Fruit fly (Drosophila melanogaster) whole organism, embryonic: Measurements from ENCODE around the gene eIF4E5.

Experiments
- Bteb2 ChIP-seq: fragments of 200-800 bp; sonication (Bioruptor generic); optimal IDR thresholded peaks from 2 replicates; lab custom pipeline; 2016; ENCODE audit warnings: missing biosample characterization, missing genetic modification characterization
- CG10543 ChIP-seq: fragments of 200-800 bp; sonication (Bioruptor generic); optimal IDR thresholded peaks from 3 replicates; lab custom pipeline; 2017; ENCODE audit warnings: missing biosample characterization, mild to moderate bottlenecking, missing genetic modification characterization, moderate library complexity
- CG11247 ChIP-seq: fragments of 200-800 bp; sonication (Bioruptor generic); IDR thresholded peaks from 2 replicates; pipeline ENCODE4 v1.3.6; 2022; ENCODE audit warnings: missing biosample characterization, missing genetic modification characterization
- CG11695 ChIP-seq: fragments of 200-800 bp; sonication (Bioruptor generic); IDR thresholded peaks from 3 replicates; pipeline ENCODE4 v1.3.6; 2022; ENCODE audit warnings: missing biosample characterization, missing genetic modification characterization
- CG11696 ChIP-seq: fragments of 200-800 bp; sonication (Bioruptor generic); IDR thresholded peaks from 2 replicates; pipeline ENCODE4 v1.3.6; 2022; ENCODE audit warnings: missing biosample characterization, missing genetic modification characterization
- CG12942 ChIP-seq: fragments of 200-800 bp; sonication (Bioruptor generic); optimal IDR thresholded peaks from 3 replicates; lab custom pipeline; 2016; ENCODE audit warnings: missing biosample characterization, missing genetic modification characterization
- CG14014 ChIP-seq: fragments of 200-800 bp; sonication (Bioruptor generic); IDR thresholded peaks from 2 replicates; pipeline ENCODE4 v1.3.6; 2022; ENCODE audit warnings: missing biosample characterization, missing genetic modification characterization
- CG15011 ChIP-seq: fragments of 200-800 bp; sonication (Bioruptor generic); optimal IDR thresholded peaks from 3 replicates; lab custom pipeline; 2018; ENCODE audit warnings: missing biosample characterization, mild to moderate bottlenecking, missing genetic modification characterization
- CG15073 ChIP-seq: fragments of 200-800 bp; sonication (Bioruptor generic); optimal IDR thresholded peaks from 2 replicates; lab custom pipeline; 2016; ENCODE audit warnings: missing biosample characterization, missing genetic modification characterization
- CG15514 ChIP-seq: fragments of 200-800 bp; sonication (Bioruptor generic); optimal IDR thresholded peaks from 3 replicates; lab custom pipeline; 2017; ENCODE audit warnings: missing biosample characterization, missing genetic modification characterization, mild to moderate bottlenecking, moderate library complexity, missing genetic modification reagents
- CG16813 ChIP-seq: fragments of 200-800 bp; sonication (Bioruptor generic); IDR thresholded peaks from 3 replicates; pipeline ENCODE4 v1.3.6; 2022; ENCODE audit warnings: missing biosample characterization, missing genetic modification characterization; ENCODE audit not compliant: partially characterized antibody
- CG16863 ChIP-seq: fragments of 200-800 bp; sonication (Bioruptor generic); optimal IDR thresholded peaks from 3 replicates; lab custom pipeline; 2016; ENCODE audit warnings: missing biosample characterization, missing genetic modification characterization
- CG17568 ChIP-seq: fragments of 200-800 bp; sonication (Bioruptor generic); optimal IDR thresholded peaks from 2 replicates; lab custom pipeline; 2018; ENCODE audit warnings: missing biosample characterization, mild to moderate bottlenecking, missing genetic modification characterization, moderate library complexity
- CG17912 ChIP-seq: fragments of 200-800 bp; sonication (Bioruptor generic); optimal IDR thresholded peaks from 2 replicates; lab custom pipeline; 2018; ENCODE audit warnings: missing biosample characterization, mild to moderate bottlenecking, missing genetic modification characterization
- CG1832 ChIP-seq: fragments of 200-800 bp; sonication (Bioruptor generic); optimal IDR thresholded peaks from 2 replicates; lab custom pipeline; 2017; ENCODE audit warnings: missing biosample characterization, mild to moderate bottlenecking, missing genetic modification characterization, inconsistent platforms
- CG18476 ChIP-seq: fragments of 200-800 bp; sonication (Bioruptor generic); optimal IDR thresholded peaks from 2 replicates; lab custom pipeline; 2016; ENCODE audit warnings: missing biosample characterization, mild to moderate bottlenecking, missing genetic modification characterization
- CG2889 ChIP-seq: fragments of 200-800 bp; sonication (Bioruptor generic); IDR thresholded peaks from 3 replicates; pipeline ENCODE4 v1.3.6; 2022; ENCODE audit warnings: missing biosample characterization, missing genetic modification characterization
- CG30403 ChIP-seq: fragments of 200-800 bp; sonication (Bioruptor generic); optimal IDR thresholded peaks from 3 replicates; lab custom pipeline; 2016; ENCODE audit warnings: missing biosample characterization, missing genetic modification characterization
- CG31388 ChIP-seq: fragments of 200-800 bp; sonication (Bioruptor generic); optimal IDR thresholded peaks from 2 replicates; lab custom pipeline; 2016; ENCODE audit warnings: missing biosample characterization, missing genetic modification characterization
- CG3838 ChIP-seq: fragments of 200-800 bp; sonication (Bioruptor generic); optimal IDR thresholded peaks from 3 replicates; lab custom pipeline; 2016; ENCODE audit warnings: missing biosample characterization, missing genetic modification characterization
- CG4282 ChIP-seq: fragments of 200-800 bp; sonication (Bioruptor generic); optimal IDR thresholded peaks from 2 replicates; lab custom pipeline; 2016; ENCODE audit warnings: missing biosample characterization, missing genetic modification characterization
- CG4820 ChIP-seq: fragments of 200-800 bp; sonication (Bioruptor generic); optimal IDR thresholded peaks from 3 replicates; lab custom pipeline; 2016; ENCODE audit warnings: missing biosample characterization, missing genetic modification characterization
- CG6689 ChIP-seq: fragments of 200-800 bp; sonication (Bioruptor generic); IDR thresholded peaks from 2 replicates; pipeline ENCODE4 v1.3.6; 2022; ENCODE audit warnings: missing biosample characterization, missing genetic modification characterization
- CG7987 ChIP-seq: fragments of 200-800 bp; sonication (Bioruptor generic); optimal IDR thresholded peaks from 2 replicates; lab custom pipeline; 2018; ENCODE audit warnings: missing biosample characterization, mild to moderate bottlenecking, missing genetic modification characterization, moderate library complexity
- CG8765 ChIP-seq: fragments of 200-800 bp; sonication (Bioruptor generic); IDR thresholded peaks from 2 replicates; pipeline ENCODE4 v1.3.6; 2022; ENCODE audit warnings: missing biosample characterization, missing genetic modification characterization
- Deaf1 ChIP-seq: fragments of 200-800 bp; optimal IDR thresholded peaks from 3 replicates; lab custom pipeline; 2019; ENCODE audit warnings: missing biosample characterization, mild to moderate bottlenecking, missing genetic modification characterization, moderate library complexity
- Drgx ChIP-seq: fragments of 200-800 bp; sonication (Bioruptor generic); IDR thresholded peaks from 2 replicates; pipeline ENCODE4 v1.3.6; 2022; ENCODE audit warnings: missing biosample characterization, missing genetic modification characterization
- HLH4C ChIP-seq: fragments of 200-800 bp; sonication (Bioruptor generic); IDR thresholded peaks from 3 replicates; pipeline ENCODE4 v1.3.6; 2022; ENCODE audit warnings: missing biosample characterization, missing genetic modification characterization; ENCODE audit not compliant: partially characterized antibody
- NC2β ChIP-seq: fragments of 200-800 bp; sonication (Bioruptor generic); optimal IDR thresholded peaks from 2 replicates; lab custom pipeline; 2016; ENCODE audit warnings: missing biosample characterization, missing genetic modification characterization
- Ptx1 ChIP-seq: fragments of 200-800 bp; sonication (Bioruptor generic); IDR thresholded peaks from 2 replicates; pipeline ENCODE4 v1.3.6; 2022; ENCODE audit warnings: missing biosample characterization, missing genetic modification characterization
- Scr ChIP-seq: fragments of 200-800 bp; sonication (Bioruptor generic); IDR thresholded peaks from 2 replicates; pipeline ENCODE4 v1.3.6; 2022; ENCODE audit warnings: missing biosample characterization, missing genetic modification characterization; ENCODE audit not compliant: partially characterized antibody
- Six4 ChIP-seq: fragments of 200-800 bp; sonication (Bioruptor generic); optimal IDR thresholded peaks from 2 replicates; lab custom pipeline; 2016; ENCODE audit warnings: missing biosample characterization, missing genetic modification characterization
- Tbp ChIP-seq: fragments of >200 bp; optimal IDR thresholded peaks from 2 replicates; lab custom pipeline; 2018; ENCODE audit warnings: missing biosample characterization, missing genetic modification characterization
- bowl ChIP-seq: fragments of 200-800 bp; sonication (Bioruptor generic); IDR thresholded peaks from 2 replicates; pipeline ENCODE4 v1.3.6; 2022; ENCODE audit warnings: missing biosample characterization, missing genetic modification characterization
- cas ChIP-seq: fragments of 200-800 bp; sonication (Bioruptor generic); IDR thresholded peaks from 2 replicates; pipeline ENCODE4 v1.3.6; 2022; ENCODE audit warnings: missing biosample characterization, missing genetic modification characterization
- cg ChIP-seq: fragments of 200-800 bp; sonication (Bioruptor generic); optimal IDR thresholded peaks from 3 replicates; lab custom pipeline; 2019; ENCODE audit warnings: missing biosample characterization, mild to moderate bottlenecking, missing genetic modification characterization, moderate library complexity
- dysf ChIP-seq: fragments of 200-800 bp; sonication (Bioruptor generic); IDR thresholded peaks from 3 replicates; pipeline ENCODE4 v1.3.6; 2022; ENCODE audit warnings: missing biosample characterization, missing genetic modification characterization
- fd96Cb ChIP-seq: fragments of 200-800 bp; sonication (Bioruptor generic); optimal IDR thresholded peaks from 2 replicates; lab custom pipeline; 2018; ENCODE audit warnings: missing biosample characterization, mild to moderate bottlenecking, missing genetic modification characterization, moderate library complexity
- grau ChIP-seq: fragments of 200-800 bp; optimal IDR thresholded peaks from 3 replicates; lab custom pipeline; 2019; ENCODE audit warnings: missing biosample characterization, mild to moderate bottlenecking, missing genetic modification characterization, moderate library complexity
- insv ChIP-seq, 2 experiments: fragments of 200-800 bp; sonication (Bioruptor generic); optimal IDR thresholded peaks; 3 replicates each; lab custom pipeline; 2016 to 2018; ENCODE audit warnings: missing biosample characterization in 2 of 2, missing genetic modification characterization in 2 of 2
- lov ChIP-seq, 2 experiments: fragments of 200-800 bp in 1 of 2; fragments of >200 bp in 1 of 2; sonication (Bioruptor generic) in 1 of 2; IDR thresholded peaks in 1 of 2; optimal IDR thresholded peaks in 1 of 2; 2 replicates in 1 of 2; 3 replicates in 1 of 2; pipeline versions ENCODE4 v1.3.6 to Lab custom; 2017 to 2022; ENCODE audit warnings: missing biosample characterization in 1 of 2, missing genetic modification characterization in 1 of 2
- pfk ChIP-seq: fragments of 200-800 bp; sonication (Bioruptor generic); optimal IDR thresholded peaks from 2 replicates; lab custom pipeline; 2018; ENCODE audit warnings: missing biosample characterization, mild to moderate bottlenecking, missing genetic modification characterization, moderate library complexity
- phol ChIP-seq: fragments of 200-800 bp; sonication (Bioruptor generic); optimal IDR thresholded peaks from 3 replicates; lab custom pipeline; 2018; ENCODE audit warnings: missing biosample characterization, mild to moderate bottlenecking, missing genetic modification characterization, moderate library complexity
- pros ChIP-seq: fragments of 200-800 bp; sonication (Bioruptor generic); optimal IDR thresholded peaks from 3 replicates; lab custom pipeline; 2019; ENCODE audit warnings: missing biosample characterization, mild to moderate bottlenecking, missing genetic modification characterization, moderate library complexity
- pzg ChIP-seq: fragments of 200-800 bp; sonication (Bioruptor generic); optimal IDR thresholded peaks from 3 replicates; lab custom pipeline; 2018; ENCODE audit warnings: missing biosample characterization, mild to moderate bottlenecking, missing genetic modification characterization, moderate library complexity
- ro ChIP-seq: fragments of 200-800 bp; sonication (Bioruptor generic); IDR thresholded peaks from 2 replicates; pipeline ENCODE4 v1.3.6; 2022; ENCODE audit warnings: missing biosample characterization, missing genetic modification characterization
- sisA ChIP-seq: fragments of 200-800 bp; sonication (Bioruptor generic); IDR thresholded peaks from 2 replicates; pipeline ENCODE4 v1.3.6; 2022; ENCODE audit warnings: missing biosample characterization, missing genetic modification characterization
- vfl ChIP-seq: fragments of 200-800 bp; sonication (Bioruptor generic); optimal IDR thresholded peaks from 2 replicates; lab custom pipeline; 2016; ENCODE audit warnings: missing biosample characterization, missing genetic modification characterization
- zen ChIP-seq: fragments of 200-800 bp; sonication (Bioruptor generic); optimal IDR thresholded peaks from 3 replicates; lab custom pipeline; 2018; ENCODE audit warnings: missing biosample characterization, mild to moderate bottlenecking, missing genetic modification characterization, moderate library complexity

The eIF4E5 gene

dm6 chr3L:7850771-7851358, 43.8 kb upstream of the eIF4E5 start (continued):
- TF ChIP-seq CG15514 (GFP tag; lab: Kevin White, UChicago) (peak; percentile 85), CG11247 (GFP tag; lab: Robert Waterston, UW) (peak; percentile 86), CG17912 (GFP tag; lab: Kevin White, UChicago) (no peak), NC2β (peak; percentile 67), phol (peak; percentile 85), CG6689 (GFP tag; lab: Robert Waterston, UW) (peak; percentile 83), CG17568 (GFP tag; lab: Kevin White, UChicago) (peak; percentile 73), Drgx (GFP tag; lab: Robert Waterston, UW) (peak; percentile 87), CG12942 (GFP tag; lab: Kevin White, UChicago) (peak; percentile 69), CG16863 (GFP tag; lab: Kevin White, UChicago) (peak; percentile 88), CG15011 (peak; percentile 87), lov (optimal IDR thresholded peaks at IDR 0.05; lab: Kevin White, UChicago) (no peak), lov (GFP tag; IDR thresholded peaks at IDR 0.05; lab: Robert Waterston, UW) (peak; percentile 67; the same call in 2 of the 3 replicates), insv (GFP tag; optimal IDR thresholded peaks at IDR 0.05; lab: Kevin White, UChicago) (peak in 1 of 2 experiments; percentile 21), cas (GFP tag; lab: Robert Waterston, UW) (no peak), pros (peak; percentile 57), bowl (no peak; the same call in 1 of the 2 replicates), CG4282 (GFP tag; lab: Kevin White, UChicago) (peak; percentile 67), CG16813 (GFP tag; lab: Robert Waterston, UW) (no peak), CG2889 (GFP tag; lab: Robert Waterston, UW) (peak; percentile 61; the same call in 2 of the 3 replicates), CG31388 (peak; percentile 33), cg (no peak), CG1832 (no peak), ro (GFP tag; lab: Robert Waterston, UW) (peak; percentile 51; the same call in 1 of the 2 replicates), pfk (GFP tag; lab: Kevin White, UChicago) (no peak), CG7987 (GFP tag; lab: Kevin White, UChicago) (peak; percentile 58), pzg (GFP tag; lab: Kevin White, UChicago) (peak; percentile 2), CG11696 (GFP tag; lab: Robert Waterston, UW) (peak; percentile 71), Bteb2 (peak; percentile 87), Tbp (GFP tag; lab: Kevin White, UChicago) (no peak), Ptx1 (peak; percentile 90), zen (tag; lab: Kevin White, UChicago) (peak; percentile 65), fd96Cb (tag; lab: Kevin White, UChicago) (peak; percentile 83), grau (peak; percentile 89), CG4820 (peak; percentile 86), CG10543 (GFP tag; lab: Kevin White, UChicago) (peak; percentile 84), CG14014 (GFP tag; lab: Robert Waterston, UW) (peak; percentile 84), vfl (GFP tag; lab: Kevin White, UChicago) (peak; percentile 84), CG15073 (GFP tag; lab: Kevin White, UChicago) (no peak), sisA (GFP tag; lab: Robert Waterston, UW) (peak; percentile 80), CG18476 (GFP tag; lab: Kevin White, UChicago) (peak; percentile 83), Deaf1 (peak; percentile 68), Six4 (GFP tag; lab: Kevin White, UChicago) (peak; percentile 74), CG8765 (no peak), Scr (GFP tag; lab: Robert Waterston, UW) (no peak), dysf (peak; percentile 91), CG3838 (GFP tag; lab: Kevin White, UChicago) (peak; percentile 77), CG11695 (GFP tag; lab: Robert Waterston, UW) (peak; percentile 88), HLH4C (GFP tag; lab: Robert Waterston, UW) (no peak), CG30403 (GFP tag; lab: Kevin White, UChicago) (peak; percentile 89)
